Fruit fly (Drosophila melanogaster) whole organism, adult: Measurements from ENCODE around the gene CG33772.
"Not testable (repeated sequence)": the region's sequence is repeated elsewhere in the genome, so short reads cannot be mapped to it uniquely, and the experiment has no call there.

Experiments
- CG11617 ChIP-seq: fragments of 200-800 bp; sonication (Bioruptor generic); optimal IDR thresholded peaks from 2 replicates; lab custom pipeline; 2017; ENCODE audit warnings: mild to moderate bottlenecking, missing biosample characterization, missing genetic modification reagents, missing genetic modification characterization
- CG12768 ChIP-seq: fragments of 200-800 bp; sonication (Bioruptor generic); optimal IDR thresholded peaks from 2 replicates; lab custom pipeline; 2017; ENCODE audit warnings: missing biosample characterization, missing genetic modification characterization, mild to moderate bottlenecking, moderate library complexity, missing genetic modification reagents
- CG14711 ChIP-seq: fragments of 200-800 bp; sonication (Bioruptor generic); optimal IDR thresholded peaks from 2 replicates; lab custom pipeline; 2018; ENCODE audit warnings: missing biosample characterization, mild to moderate bottlenecking, missing genetic modification characterization, moderate library complexity
- CG1620 ChIP-seq: fragments of 200-800 bp; sonication (Bioruptor generic); optimal IDR thresholded peaks from 2 replicates; lab custom pipeline; 2016; ENCODE audit warnings: missing biosample characterization, missing genetic modification characterization
- CG33017 ChIP-seq: fragments of 200-800 bp; sonication (Bioruptor generic); optimal IDR thresholded peaks from 2 replicates; lab custom pipeline; 2018; ENCODE audit warnings: missing biosample characterization, mild to moderate bottlenecking, missing genetic modification characterization, moderate library complexity
- CG5204 ChIP-seq: fragments of 200-800 bp; sonication (Bioruptor generic); optimal IDR thresholded peaks from 2 replicates; lab custom pipeline; 2016; ENCODE audit warnings: missing biosample characterization, missing genetic modification characterization
- CG7045 ChIP-seq: fragments of 200-800 bp; sonication (Bioruptor generic); optimal IDR thresholded peaks from 2 replicates; lab custom pipeline; 2017; ENCODE audit warnings: missing biosample characterization, mild to moderate bottlenecking, missing genetic modification characterization
- CG7101 ChIP-seq: fragments of 200-800 bp; sonication (Bioruptor generic); optimal IDR thresholded peaks from 2 replicates; lab custom pipeline; 2018; ENCODE audit warnings: missing biosample characterization, mild to moderate bottlenecking, missing genetic modification characterization, moderate library complexity
- Clk ChIP-seq: fragments of 200-800 bp; sonication (Bioruptor generic); optimal IDR thresholded peaks from 2 replicates; lab custom pipeline; 2017; ENCODE audit warnings: missing biosample characterization, missing genetic modification characterization
- Crg-1 ChIP-seq: fragments of 200-800 bp; sonication (Bioruptor generic); optimal IDR thresholded peaks from 2 replicates; lab custom pipeline; 2016; ENCODE audit warnings: missing biosample characterization, missing genetic modification characterization
- Hr96 ChIP-seq: fragments of 200-800 bp; sonication (Bioruptor generic); optimal IDR thresholded peaks from 2 replicates; lab custom pipeline; 2016; ENCODE audit warnings: missing biosample characterization, missing genetic modification characterization
- Mnt ChIP-seq: fragments of 200-800 bp; sonication (Bioruptor generic); optimal IDR thresholded peaks from 2 replicates; lab custom pipeline; 2016; ENCODE audit warnings: missing biosample characterization, mild to moderate bottlenecking, missing genetic modification characterization
- bab1 ChIP-seq: fragments of 200-800 bp; sonication (Bioruptor generic); optimal IDR thresholded peaks from 3 replicates; lab custom pipeline; 2019; ENCODE audit warnings: missing biosample characterization, mild to moderate bottlenecking, missing genetic modification characterization, moderate library complexity
- cic ChIP-seq: fragments of 200-800 bp; sonication (Bioruptor generic); optimal IDR thresholded peaks from 2 replicates; lab custom pipeline; 2017; ENCODE audit warnings: missing biosample characterization, mild to moderate bottlenecking, missing genetic modification characterization, moderate library complexity
- cnc ChIP-seq, 2 experiments: fragments of >200 bp; optimal IDR thresholded peaks; 2 replicates each; lab custom pipeline; 2017
- kay ChIP-seq: fragments of 200-800 bp; sonication (Bioruptor generic); peaks from one replicate; lab custom pipeline; 2016; ENCODE audit warnings: missing biosample characterization, missing genetic modification characterization, borderline replicate concordance
- ovo ChIP-seq: fragments of 200-800 bp; sonication (Bioruptor generic); optimal IDR thresholded peaks from 2 replicates; lab custom pipeline; 2016; ENCODE audit warnings: missing biosample characterization, missing genetic modification characterization
- pad ChIP-seq: fragments of 200-800 bp; sonication (Bioruptor generic); optimal IDR thresholded peaks from 3 replicates; lab custom pipeline; 2017; ENCODE audit warnings: missing biosample characterization, missing genetic modification characterization, mild to moderate bottlenecking, moderate library complexity, missing genetic modification reagents
- tj ChIP-seq: fragments of 200-800 bp; sonication (Bioruptor generic); optimal IDR thresholded peaks from 3 replicates; lab custom pipeline; 2017; ENCODE audit warnings: missing biosample characterization, mild to moderate bottlenecking, missing genetic modification characterization, moderate library complexity
- toe ChIP-seq: fragments of 200-800 bp; sonication (Bioruptor generic); optimal IDR thresholded peaks from 2 replicates; lab custom pipeline; 2016; ENCODE audit warnings: missing biosample characterization, missing genetic modification characterization

The CG33772 gene

DNA sequence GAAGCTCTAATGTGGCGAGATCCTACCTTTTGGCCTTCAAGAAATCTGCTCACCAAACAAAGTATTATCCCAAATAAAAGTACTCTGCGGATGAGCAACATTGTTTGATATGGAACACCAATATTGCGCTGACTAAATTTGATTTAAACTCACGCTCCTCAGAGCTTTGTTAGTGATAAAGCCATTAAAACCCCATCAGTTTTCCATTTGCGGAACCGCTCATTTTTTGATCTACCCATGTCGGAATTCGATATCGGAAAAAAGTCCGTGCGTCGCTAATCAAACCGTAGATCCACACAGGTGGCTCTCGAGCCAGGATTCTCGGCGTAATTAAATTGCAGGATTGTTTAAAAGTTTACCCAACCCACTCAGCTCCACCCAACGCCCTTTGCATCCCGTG is at the start of gene CG33772:
TSS of gene CG33772 (minus strand) at position 101 of the 400 bp plus-strand sequence.
- no peak for TF ChIP-seq Clk (GFP tag; lab: Kevin White, UChicago)
- no peak for TF ChIP-seq pad (GFP tag; lab: Kevin White, UChicago)
- TF ChIP-seq toe, result no peak
- TF ChIP-seq kay, result no peak
- TF ChIP-seq CG14711 (tag; lab: Kevin White, UChicago), result no peak
- no peak for TF ChIP-seq tj (GFP tag; lab: Kevin White, UChicago)
- no peak for TF ChIP-seq Crg-1 (GFP tag; lab: Kevin White, UChicago)
- no peak for TF ChIP-seq Hr96 (GFP tag; lab: Kevin White, UChicago)
- no peak for TF ChIP-seq Mnt (GFP tag; lab: Kevin White, UChicago)
- no peak for TF ChIP-seq ovo (GFP tag; lab: Kevin White, UChicago)
- no peak for TF ChIP-seq CG1620 (GFP tag; lab: Kevin White, UChicago)
- no peak for TF ChIP-seq CG5204 (GFP tag; lab: Kevin White, UChicago)
- no peak for TF ChIP-seq cic (GFP tag; lab: Kevin White, UChicago)
- no peak for TF ChIP-seq CG7101 (tag; lab: Kevin White, UChicago)
- no peak for TF ChIP-seq CG7045
- no peak for TF ChIP-seq CG12768 (GFP tag; lab: Kevin White, UChicago)
- TF ChIP-seq bab1 (GFP tag; lab: Kevin White, UChicago), result no peak
- TF ChIP-seq cnc (optimal IDR thresholded peaks at IDR 0.05; lab: Kevin White, UChicago), result no peak

DNA sequence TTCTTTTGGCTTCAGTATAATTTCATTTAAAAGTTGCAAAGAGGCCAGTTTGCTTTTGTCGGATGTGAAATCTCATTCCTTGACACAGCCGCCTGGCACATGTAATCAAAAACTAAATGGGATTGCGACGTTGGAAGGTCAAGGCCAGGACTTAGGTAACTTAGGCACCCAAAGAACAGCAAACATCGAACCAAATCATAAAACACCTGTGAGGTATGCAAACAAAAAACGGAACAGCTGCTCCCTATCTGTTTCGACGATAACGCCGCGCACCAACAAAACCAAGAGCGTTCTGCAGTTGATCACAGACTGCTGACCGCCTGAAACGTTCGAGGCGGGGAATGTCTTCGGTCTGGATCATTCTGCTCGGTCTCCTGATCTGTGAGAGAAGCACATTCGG is 46.8 kb upstream of the CG33772 start, which contains the start of gene CG45116:
TSS of gene CG45116 (plus strand) at position 301 of the 400 bp plus-strand sequence.
- TF ChIP-seq bab1 (GFP tag; lab: Kevin White, UChicago) (no peak), CG1620 (GFP tag; lab: Kevin White, UChicago) (no peak), pad (GFP tag; lab: Kevin White, UChicago) (no peak), CG5204 (GFP tag; lab: Kevin White, UChicago) (no peak), CG12768 (GFP tag; lab: Kevin White, UChicago) (no peak), CG33017 (tag; lab: Kevin White, UChicago) (no peak), CG11617 (GFP tag; lab: Kevin White, UChicago) (no peak), Clk (GFP tag; lab: Kevin White, UChicago) (no peak), Hr96 (GFP tag; lab: Kevin White, UChicago) (no peak), ovo (GFP tag; lab: Kevin White, UChicago) (no peak), cic (GFP tag; lab: Kevin White, UChicago) (no peak), tj (GFP tag; lab: Kevin White, UChicago) (no peak), Mnt (GFP tag; lab: Kevin White, UChicago) (no peak), Crg-1 (GFP tag; lab: Kevin White, UChicago) (no peak), CG14711 (tag; lab: Kevin White, UChicago) (no peak), CG7101 (tag; lab: Kevin White, UChicago) (no peak)

dm6 chr3L:22696930-22697329 is 44.6 kb upstream of the CG33772 start, which contains the start of gene CG32453:
Gene CG32453, plus strand, starts transcription at chr3L:22697230.
- not testable (repeated sequence) for TF ChIP-seq toe; kay; ovo (GFP tag; lab: Kevin White, UChicago)

- TF ChIP-seq Hr96 (GFP tag; lab: Kevin White, UChicago), result no peak
- TF ChIP-seq CG11617 (GFP tag; lab: Kevin White, UChicago), result no peak
- no peak for TF ChIP-seq kay
- no peak for TF ChIP-seq ovo (GFP tag; lab: Kevin White, UChicago)
- no peak for TF ChIP-seq CG7045
- TF ChIP-seq toe, result no peak
These were observed 43.3 kb upstream of the CG33772 start, which contains the start of gene CG14452 for dm6 chr3L:22695653-22696052. Gene CG14452, plus strand, starts transcription at chr3L:22695953.

DNA sequence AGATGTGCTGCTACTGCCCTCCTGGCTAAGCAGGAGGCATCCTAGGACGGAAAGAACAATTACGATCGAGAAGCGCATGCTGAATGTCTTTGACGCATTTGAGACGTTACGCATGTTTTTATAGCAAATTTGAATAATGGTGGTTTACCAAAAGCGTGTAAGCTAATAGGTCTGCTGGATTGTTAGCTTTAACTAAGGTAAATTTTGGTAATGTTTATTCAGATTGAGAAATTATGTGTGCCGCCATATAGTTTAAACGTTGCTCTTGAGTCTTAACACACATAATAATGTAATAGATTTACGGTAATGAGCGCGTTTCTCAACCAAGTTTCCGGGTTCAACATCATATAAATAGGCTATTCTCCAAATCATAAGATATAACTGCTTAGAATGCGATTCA is 41.4 kb upstream of the CG33772 start, which contains the start of the genes CG12546 and CG14453:
TSS of gene CG12546 (minus strand) at position 101 of the 400 bp plus-strand sequence.
TSS of gene CG14453 (plus strand) at position 372 of the 400 bp plus-strand sequence.
- TF ChIP-seq Mnt (GFP tag; lab: Kevin White, UChicago) (no peak), kay (no peak), toe (no peak), CG1620 (GFP tag; lab: Kevin White, UChicago) (no peak), CG5204 (GFP tag; lab: Kevin White, UChicago) (no peak), cnc (optimal IDR thresholded peaks at IDR 0.05; lab: Kevin White, UChicago) (no peak), Crg-1 (GFP tag; lab: Kevin White, UChicago) (no peak), CG12768 (GFP tag; lab: Kevin White, UChicago) (no peak), CG7045 (no peak), Clk (GFP tag; lab: Kevin White, UChicago) (no peak), Hr96 (GFP tag; lab: Kevin White, UChicago) (no peak), CG7101 (tag; lab: Kevin White, UChicago) (no peak), pad (GFP tag; lab: Kevin White, UChicago) (no peak), CG11617 (GFP tag; lab: Kevin White, UChicago) (no peak), bab1 (GFP tag; lab: Kevin White, UChicago) (no peak), cic (GFP tag; lab: Kevin White, UChicago) (no peak), CG14711 (tag; lab: Kevin White, UChicago) (no peak), ovo (GFP tag; lab: Kevin White, UChicago) (no peak)

dm6 chr3L:22692428-22692827 is 40.1 kb upstream of the CG33772 start, which contains the start of gene CG14454:
Gene CG14454, minus strand, starts transcription at chr3L:22692528.
- TF ChIP-seq toe; ovo (GFP tag; lab: Kevin White, UChicago); CG11617 (GFP tag; lab: Kevin White, UChicago): not testable (repeated sequence)
